Worm (Caenorhabditis elegans) whole organism, L4 larva: Measurements from ENCODE around the gene F10D7.5.

Experiments
- F10B5.3 ChIP-seq: sonication (generic microtip); optimal IDR thresholded peaks from 2 replicates; lab custom pipeline; 2016; ENCODE audit warnings: mild to moderate bottlenecking, missing genetic modification characterization, missing compliant biosample characterization
- F26F4.8 ChIP-seq: fragments of 200-800 bp; sonication (Bioruptor generic); conservative IDR thresholded peaks from 2 replicates; pipeline ENCODE4 v1.3.6; 2022; ENCODE audit warnings: missing genetic modification characterization, missing compliant biosample characterization
- F44E2.7 ChIP-seq: fragments of 200-800 bp; sonication (Bioruptor generic); IDR thresholded peaks from 2 replicates; pipeline ENCODE4 v2.1.2; 2022; ENCODE audit warnings: missing genetic modification characterization, missing compliant biosample characterization
- T20F7.1 ChIP-seq: fragments of 200-800 bp; sonication (Bioruptor generic); optimal IDR thresholded peaks from 2 replicates; lab custom pipeline; 2018; ENCODE audit warnings: mild to moderate bottlenecking, missing genetic modification characterization, missing compliant biosample characterization
- Y105C5A.15 ChIP-seq: fragments of 200-800 bp; sonication (Bioruptor generic); IDR thresholded peaks from 2 replicates; pipeline ENCODE4 v1.3.6; 2022; ENCODE audit warnings: missing genetic modification characterization, missing compliant biosample characterization
- Y5F2A.4 ChIP-seq: fragments of 200-800 bp; sonication (Bioruptor generic); optimal IDR thresholded peaks from 2 replicates; lab custom pipeline; 2018; ENCODE audit warnings: mild to moderate bottlenecking, missing genetic modification characterization, missing compliant biosample characterization
- aha-1 ChIP-seq: fragments of 150-350 bp; peaks from one replicate; lab custom pipeline; 2014; ENCODE audit warnings: missing biosample characterization, missing genetic modification characterization
- aly-2 ChIP-seq: sonication (generic microtip); optimal IDR thresholded peaks from 2 replicates; lab custom pipeline; 2018; ENCODE audit warnings: missing biosample characterization, missing genetic modification characterization
- ama-1 ChIP-seq: fragments of 150-350 bp; optimal IDR thresholded peaks from 2 replicates; lab custom pipeline; 2014; ENCODE audit warnings: inconsistent platforms, mixed read lengths
- attf-4 ChIP-seq: sonication (generic microtip); optimal IDR thresholded peaks from 3 replicates; lab custom pipeline; 2017; ENCODE audit warnings: missing biosample characterization, missing genetic modification characterization
- ceh-20 ChIP-seq: fragments of 200-800 bp; sonication (Bioruptor generic); IDR thresholded peaks from 2 replicates; pipeline ENCODE4 v1.3.6; 2022; ENCODE audit warnings: missing genetic modification reagents, missing genetic modification characterization, missing compliant biosample characterization
- ceh-28 ChIP-seq: fragments of 150-350 bp; optimal IDR thresholded peaks from 2 replicates; lab custom pipeline; 2014; ENCODE audit warnings: missing biosample characterization, missing genetic modification reagents, missing genetic modification characterization
- ceh-32 ChIP-seq: sonication (generic microtip); optimal IDR thresholded peaks from 2 replicates; lab custom pipeline; 2016; ENCODE audit warnings: mild to moderate bottlenecking, missing genetic modification characterization, missing compliant biosample characterization; ENCODE audit not compliant: poor library complexity
- ceh-62 ChIP-seq: sonication (generic microtip); optimal IDR thresholded peaks from 2 replicates; lab custom pipeline; 2017; ENCODE audit warnings: missing biosample characterization, missing genetic modification characterization
- ceh-82 ChIP-seq: sonication (generic microtip); optimal IDR thresholded peaks from 2 replicates; lab custom pipeline; 2017; ENCODE audit warnings: missing biosample characterization, missing genetic modification characterization
- cey-2 ChIP-seq: sonication (generic microtip); optimal IDR thresholded peaks from 3 replicates; lab custom pipeline; 2017; ENCODE audit warnings: missing genetic modification characterization, mild to moderate bottlenecking, missing compliant biosample characterization, antibody characterized with exemption, borderline replicate concordance; ENCODE audit not compliant: insufficient read depth
- daf-16 ChIP-seq, 3 experiments: sonication (generic microtip); optimal IDR thresholded peaks; 2 replicates each; lab custom pipeline; 2016 to 2017; ENCODE audit warnings: missing genetic modification characterization in 3 of 3, missing genetic modification reagents in 3 of 3, mild to moderate bottlenecking in 2 of 3, missing compliant biosample characterization in 2 of 3, missing biosample characterization in 1 of 3, moderate library complexity in 1 of 3
- daf-8 ChIP-seq: fragments of 200-800 bp; sonication (Bioruptor generic); IDR thresholded peaks from 2 replicates; pipeline ENCODE4 v1.3.6; 2022; ENCODE audit warnings: missing genetic modification characterization, missing compliant biosample characterization
- dmd-9 ChIP-seq: fragments of 200-800 bp; sonication (Bioruptor generic); IDR thresholded peaks from 2 replicates; pipeline ENCODE4 v1.3.6; 2022; ENCODE audit warnings: missing genetic modification reagents, missing genetic modification characterization, missing compliant biosample characterization
- dve-1 ChIP-seq: sonication (generic microtip); optimal IDR thresholded peaks from 2 replicates; lab custom pipeline; 2017; ENCODE audit warnings: antibody characterized with exemption, mild to moderate bottlenecking, missing genetic modification characterization, missing compliant biosample characterization; ENCODE audit not compliant: insufficient read depth
- egl-43 ChIP-seq: fragments of 200-800 bp; sonication (Bioruptor generic); IDR thresholded peaks from 2 replicates; pipeline ENCODE4 v1.3.6; 2022; ENCODE audit warnings: missing genetic modification reagents, missing genetic modification characterization, missing compliant biosample characterization
- fkh-10 ChIP-seq: fragments of 150-350 bp; optimal IDR thresholded peaks from 2 replicates; lab custom pipeline; 2014; ENCODE audit warnings: missing biosample characterization, missing genetic modification reagents, missing genetic modification characterization
- gei-8 ChIP-seq: fragments of 200-800 bp; sonication (Bioruptor generic); optimal IDR thresholded peaks from 2 replicates; lab custom pipeline; 2018; ENCODE audit warnings: mild to moderate bottlenecking, missing genetic modification characterization, missing compliant biosample characterization
- hlh-11 ChIP-seq: fragments of 200-800 bp; sonication (Bioruptor generic); optimal IDR thresholded peaks from 2 replicates; lab custom pipeline; 2018; ENCODE audit warnings: mild to moderate bottlenecking, missing genetic modification characterization, missing compliant biosample characterization
- hlh-30 ChIP-seq: sonication (generic microtip); optimal IDR thresholded peaks from 2 replicates; lab custom pipeline; 2017; ENCODE audit warnings: antibody characterized with exemption, mild to moderate bottlenecking, missing genetic modification characterization, missing compliant biosample characterization; ENCODE audit not compliant: insufficient read depth
- lin-1 ChIP-seq: fragments of 200-800 bp; sonication (Bioruptor generic); IDR thresholded peaks from 2 replicates; pipeline ENCODE4 v1.3.6; 2022; ENCODE audit warnings: missing genetic modification reagents, missing genetic modification characterization, missing compliant biosample characterization
- lin-13 ChIP-seq: fragments of 150-350 bp; optimal IDR thresholded peaks from 2 replicates; lab custom pipeline; 2014; ENCODE audit warnings: missing biosample characterization, missing genetic modification reagents, missing genetic modification characterization
- lin-15B ChIP-seq: fragments of 150-350 bp; sonication (generic microtip); optimal IDR thresholded peaks from 3 replicates; lab custom pipeline; 2014; ENCODE audit warnings: missing biosample characterization, missing genetic modification characterization
- lin-38 ChIP-seq: fragments of 200-800 bp; sonication (Bioruptor generic); IDR thresholded peaks from 2 replicates; pipeline ENCODE4 v1.3.6; 2022; ENCODE audit warnings: missing genetic modification reagents, missing genetic modification characterization, missing compliant biosample characterization
- lir-3 ChIP-seq: sonication (generic microtip); optimal IDR thresholded peaks from 2 replicates; lab custom pipeline; 2016; ENCODE audit warnings: mild to moderate bottlenecking, missing genetic modification characterization, missing compliant biosample characterization
- lsy-2 ChIP-seq, 2 experiments: fragments of 150-350 bp in 1 of 2; sonication (generic microtip) in 1 of 2; optimal IDR thresholded peaks; 2 replicates each; lab custom pipeline; 2014 to 2017; ENCODE audit warnings: missing biosample characterization in 2 of 2, missing genetic modification characterization in 2 of 2
- madf-9 ChIP-seq: fragments of 200-800 bp; sonication (Bioruptor generic); conservative IDR thresholded peaks from 2 replicates; pipeline ENCODE4 v1.3.6; 2022; ENCODE audit warnings: missing genetic modification reagents, missing genetic modification characterization, missing compliant biosample characterization
- mdt-29 ChIP-seq: fragments of 200-800 bp; sonication (Bioruptor generic); IDR thresholded peaks from 2 replicates; pipeline ENCODE4 v1.3.6; 2022; ENCODE audit warnings: missing genetic modification reagents, missing genetic modification characterization, missing compliant biosample characterization
- nhr-11 ChIP-seq: fragments of 150-350 bp; optimal IDR thresholded peaks from 2 replicates; lab custom pipeline; 2014; ENCODE audit warnings: missing biosample characterization, missing genetic modification characterization
- nhr-28 ChIP-seq: fragments of 150-350 bp; optimal IDR thresholded peaks from 2 replicates; lab custom pipeline; 2014; ENCODE audit warnings: missing biosample characterization, missing genetic modification characterization
- nhr-41 ChIP-seq: fragments of 200-800 bp; sonication (Bioruptor generic); IDR thresholded peaks from 2 replicates; pipeline ENCODE4 v1.3.6; 2022; ENCODE audit warnings: missing genetic modification reagents, missing genetic modification characterization, missing compliant biosample characterization
- nhr-42 ChIP-seq: fragments of 200-800 bp; sonication (Bioruptor generic); IDR thresholded peaks from 2 replicates; pipeline ENCODE4 v1.3.6; 2022; ENCODE audit warnings: missing genetic modification characterization, missing compliant biosample characterization
- nhr-6 ChIP-seq: fragments of 150-350 bp; optimal IDR thresholded peaks from 2 replicates; lab custom pipeline; 2014; ENCODE audit warnings: missing biosample characterization, missing genetic modification characterization
- nhr-77 ChIP-seq: fragments of 150-350 bp; optimal IDR thresholded peaks from 2 replicates; lab custom pipeline; 2014; ENCODE audit warnings: missing biosample characterization, missing genetic modification characterization
- pha-4 ChIP-seq, 2 experiments: fragments of 150-350 bp in 1 of 2; fragments of 200-800 bp in 1 of 2; sonication (Bioruptor generic) in 1 of 2; IDR thresholded peaks in 1 of 2; optimal IDR thresholded peaks in 1 of 2; 2 replicates each; pipeline versions ENCODE4 v1.3.6 to Lab custom; 2014 to 2022; ENCODE audit warnings: missing genetic modification characterization in 2 of 2, missing genetic modification reagents in 2 of 2, missing biosample characterization in 1 of 2, missing compliant biosample characterization in 1 of 2
- rbr-2 ChIP-seq: sonication (generic microtip); optimal IDR thresholded peaks from 2 replicates; lab custom pipeline; 2016; ENCODE audit warnings: missing genotype, missing genetic modification characterization, missing compliant biosample characterization
- saeg-2 ChIP-seq: fragments of 200-800 bp; sonication (Bioruptor generic); IDR thresholded peaks from 2 replicates; pipeline ENCODE4 v1.3.6; 2022; ENCODE audit warnings: missing genetic modification reagents, missing genetic modification characterization, missing compliant biosample characterization
- sdz-12 ChIP-seq: fragments of 200-800 bp; sonication (Bioruptor generic); optimal IDR thresholded peaks from 2 replicates; lab custom pipeline; 2018; ENCODE audit warnings: mild to moderate bottlenecking, missing genetic modification characterization, missing compliant biosample characterization
- skn-1 ChIP-seq: fragments of 150-350 bp; optimal IDR thresholded peaks from 2 replicates; lab custom pipeline; 2014; ENCODE audit warnings: missing biosample characterization, missing genetic modification characterization
- snpc-1.2 ChIP-seq: fragments of 200-800 bp; sonication (Bioruptor generic); IDR thresholded peaks from 2 replicates; pipeline ENCODE4 v1.3.6; 2022; ENCODE audit warnings: missing genetic modification reagents, missing genetic modification characterization, missing compliant biosample characterization
- spr-1 ChIP-seq: sonication (generic microtip); optimal IDR thresholded peaks from 2 replicates; lab custom pipeline; 2016; ENCODE audit warnings: mild to moderate bottlenecking, missing genetic modification characterization, missing compliant biosample characterization
- tag-97 ChIP-seq: fragments of 200-800 bp; sonication (Bioruptor generic); IDR thresholded peaks from 2 replicates; pipeline ENCODE4 v1.3.6; 2022; ENCODE audit warnings: missing genetic modification characterization, missing compliant biosample characterization
- tra-1 ChIP-seq: fragments of 200-800 bp; sonication (Bioruptor generic); IDR thresholded peaks from 2 replicates; pipeline ENCODE4 v1.3.6; 2022; ENCODE audit warnings: missing genetic modification reagents, missing genetic modification characterization, missing compliant biosample characterization
- unc-130 ChIP-seq: sonication (generic microtip); optimal IDR thresholded peaks from 2 replicates; lab custom pipeline; 2016; ENCODE audit warnings: missing genetic modification reagents, missing genetic modification characterization, missing compliant biosample characterization
- vab-7 ChIP-seq: fragments of 200-800 bp; sonication (Bioruptor generic); IDR thresholded peaks from 2 replicates; pipeline ENCODE4 v1.3.6; 2022; ENCODE audit warnings: missing genetic modification reagents, missing genetic modification characterization, missing compliant biosample characterization
- ztf-11 ChIP-seq: fragments of 150-350 bp; optimal IDR thresholded peaks from 2 replicates; lab custom pipeline; 2014; ENCODE audit warnings: missing biosample characterization, missing genetic modification characterization

Gene F10D7.5

DNA sequence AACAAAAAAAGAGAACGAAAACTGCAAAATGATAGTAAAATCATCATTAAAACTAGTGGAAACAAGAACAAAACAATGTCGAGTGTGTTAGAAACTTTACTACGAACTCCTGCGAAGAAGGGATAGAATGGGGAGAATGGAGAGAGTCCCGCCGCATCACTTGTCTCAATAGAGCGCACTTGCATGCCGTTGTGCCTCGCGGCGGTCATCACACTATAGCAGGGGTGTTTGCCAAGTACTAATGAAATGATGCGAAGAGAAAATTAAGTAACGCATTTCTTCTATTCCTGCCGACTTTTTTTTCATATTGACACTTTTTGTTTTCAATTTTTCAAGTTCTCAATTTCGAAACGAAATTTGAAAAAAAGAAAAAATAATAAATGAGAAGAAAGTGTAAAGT lies 767 bp upstream of the F10D7.5 start (continued):
- TF ChIP-seq ztf-11 (tag; lab: Kevin White, UChicago), result no peak
- TF ChIP-seq daf-16 (GFP tag; optimal IDR thresholded peaks at IDR 0.05; lab: Kevin White, UChicago), result peak in 1 of 2 experiments; percentile 33
- peak; percentile 55 for TF ChIP-seq daf-16 (tag; optimal IDR thresholded peaks at IDR 0.05; lab: Kevin White, UChicago)
- no peak for TF ChIP-seq Y105C5A.15 (GFP tag; lab: Robert Waterston, UW)
- TF ChIP-seq madf-9, result peak; percentile 27; the same call in 1 of the 2 replicates
- peak; percentile 69; the same call in 1 of the 2 replicates for TF ChIP-seq tra-1 (GFP tag; lab: Robert Waterston, UW)
- TF ChIP-seq ceh-20 (GFP tag; lab: Robert Waterston, UW), result peak; percentile 46; the same call in 1 of the 2 replicates
- no peak for TF ChIP-seq ceh-28 (tag; lab: Kevin White, UChicago)
- TF ChIP-seq fkh-10 (GFP tag; lab: Kevin White, UChicago), result no peak
- TF ChIP-seq ceh-32 (tag; lab: Kevin White, UChicago), result no peak
- no peak for TF ChIP-seq spr-1 (tag; lab: Kevin White, UChicago)
- TF ChIP-seq nhr-11 (tag; lab: Kevin White, UChicago), result peak; percentile 61
- peak; percentile 54; the same call in 1 of the 2 replicates for TF ChIP-seq lin-1
- TF ChIP-seq egl-43 (GFP tag; lab: Robert Waterston, UW), result no peak
- TF ChIP-seq daf-8 (GFP tag; lab: Robert Waterston, UW), result no peak
- TF ChIP-seq hlh-11 (tag; lab: Kevin White, UChicago), result peak; percentile 68
- peak; percentile 73 for TF ChIP-seq nhr-28
- no peak for TF ChIP-seq snpc-1.2 (GFP tag; lab: Robert Waterston, UW)
- no peak for TF ChIP-seq F26F4.8 (GFP tag; lab: Robert Waterston, UW)
- no peak for TF ChIP-seq vab-7 (GFP tag; lab: Robert Waterston, UW)
- no peak for TF ChIP-seq F44E2.7 (GFP tag; lab: Robert Waterston, UW)
- TF ChIP-seq Y5F2A.4 (GFP tag; lab: Kevin White, UChicago), result no peak
- no peak for TF ChIP-seq nhr-42
- no peak for TF ChIP-seq aly-2 (tag; lab: Kevin White, UChicago)
- no peak for TF ChIP-seq dmd-9 (GFP tag; lab: Robert Waterston, UW)
- peak; percentile 87 for TF ChIP-seq aha-1 (tag; lab: Kevin White, UChicago)
- TF ChIP-seq sdz-12 (GFP tag; lab: Kevin White, UChicago), result no peak
- TF ChIP-seq nhr-77 (tag; lab: Kevin White, UChicago), result peak; percentile 52
- TF ChIP-seq nhr-6 (tag; lab: Kevin White, UChicago), result peak; percentile 49
- no peak for TF ChIP-seq ama-1
- no peak for TF ChIP-seq skn-1 (tag; lab: Kevin White, UChicago)
- TF ChIP-seq pha-4 (GFP tag; IDR thresholded peaks at IDR 0.05; lab: Robert Waterston, UW), result no peak
- TF ChIP-seq pha-4 (tag; optimal IDR thresholded peaks at IDR 0.05; lab: Kevin White, UChicago), result no peak
- no peak for TF ChIP-seq ceh-62
- no peak for TF ChIP-seq gei-8
- no peak for TF ChIP-seq unc-130 (GFP tag; lab: Kevin White, UChicago)
- TF ChIP-seq nhr-41 (GFP tag; lab: Robert Waterston, UW), result no peak
- TF ChIP-seq lin-38 (GFP tag; lab: Robert Waterston, UW), result peak; percentile 96
- no peak for TF ChIP-seq tag-97
- TF ChIP-seq T20F7.1 (GFP tag; lab: Kevin White, UChicago), result peak; percentile 24
- no peak for TF ChIP-seq saeg-2 (GFP tag; lab: Robert Waterston, UW)
- no peak for TF ChIP-seq lsy-2 (tag; optimal IDR thresholded peaks at IDR 0.05; lab: Kevin White, UChicago)
- TF ChIP-seq lin-15B, result no peak
- TF ChIP-seq lin-13 (GFP tag; lab: Kevin White, UChicago), result peak; percentile 32
- no peak for TF ChIP-seq cey-2
- peak; percentile 74 for TF ChIP-seq dve-1 (tag; lab: Kevin White, UChicago)
- TF ChIP-seq attf-4, result no peak
- peak; percentile 89 for TF ChIP-seq hlh-30
- peak; percentile 75 for TF ChIP-seq rbr-2 (tag; lab: Kevin White, UChicago)
- no peak for TF ChIP-seq ceh-82 (tag; lab: Kevin White, UChicago)
- TF ChIP-seq F10B5.3 (tag; lab: Kevin White, UChicago), result no peak
- no peak for TF ChIP-seq mdt-29 (GFP tag; lab: Robert Waterston, UW)
- TF ChIP-seq lir-3 (tag; lab: Kevin White, UChicago), result no peak
